Worm (Caenorhabditis elegans): Measurements from ENCODE around the gene ZK418.10.

ZK418.10 gene

DNA sequence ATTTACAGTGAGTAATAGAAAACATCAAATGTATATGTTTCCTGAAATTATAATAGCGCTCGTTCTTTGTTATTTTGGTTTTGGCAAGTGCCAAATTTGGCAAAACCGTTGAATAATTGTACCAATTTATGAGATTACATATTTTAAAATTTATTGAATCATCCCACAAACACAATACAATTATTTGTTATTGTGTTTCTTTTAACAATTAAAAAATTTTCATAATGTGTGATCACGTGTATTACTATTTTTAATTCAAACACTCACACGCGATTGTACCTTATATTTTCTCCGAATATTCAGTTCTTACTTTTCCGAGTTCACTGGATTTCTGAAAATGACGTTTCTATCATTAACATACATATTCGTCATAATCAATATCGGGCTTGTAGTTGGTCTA, 34.3 kb downstream of the ZK418.10 start, which contains the start of gene R01H2.2:
Gene R01H2.2, plus strand, starts transcription at position 301 of the 400 bp plus-strand sequence.
- no peak for TF ChIP-seq ceh-88 (GFP tag; IDR thresholded peaks at IDR 0.05)
- no peak for TF ChIP-seq fkh-8 (tag; optimal IDR thresholded peaks at IDR 0.05)

DNA sequence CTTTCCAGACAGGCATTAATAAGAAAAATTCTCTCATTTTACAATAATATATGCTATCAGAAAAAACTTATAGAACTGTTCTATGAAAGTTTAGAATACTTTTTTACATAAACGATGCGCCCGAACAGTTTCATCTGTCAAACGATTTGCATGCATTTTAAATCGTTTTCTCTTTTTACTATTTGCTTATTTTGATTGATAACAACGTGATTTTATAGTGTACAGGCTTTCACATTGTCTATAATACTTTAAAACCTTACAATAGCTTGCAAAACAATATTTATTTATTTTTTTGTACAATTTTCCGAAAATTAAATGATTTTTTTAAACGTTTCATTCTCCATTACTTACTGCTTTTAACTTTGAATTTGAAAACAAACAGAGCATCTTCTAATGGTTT, 44.8 kb downstream of the ZK418.10 start, which contains the start of gene R01H2.7:
Gene R01H2.7, minus strand, starts transcription at position 101 of the 400 bp plus-strand sequence.
- no peak for TF ChIP-seq fkh-4 (tag; optimal IDR thresholded peaks at IDR 0.05; ENCODE audit: borderline replicate concordance)
- TF ChIP-seq sox-4 (tag; optimal IDR thresholded peaks at IDR 0.05), result no peak
- TF ChIP-seq hlh-17 (GFP tag; optimal IDR thresholded peaks at IDR 0.05; ENCODE audit: borderline replicate concordance), result no peak
- TF ChIP-seq pag-3 (tag; optimal IDR thresholded peaks at IDR 0.05; ENCODE audit: borderline replicate concordance, insufficient read depth), result no peak
- TF ChIP-seq nhr-20 (tag; optimal IDR thresholded peaks at IDR 0.05), result no peak
